Worm (Caenorhabditis elegans) whole organism, mixed stage, embryonic: ENCODE data around the gene gln-3.

Experiments
- mab-5 ChIP-seq: fragments of 150-350 bp; optimal IDR thresholded peaks from 2 replicates; lab custom pipeline; 2014; ENCODE audit warnings: missing biosample characterization, missing genetic modification characterization
- nhr-12 ChIP-seq: fragments of 150-350 bp; optimal IDR thresholded peaks from 2 replicates; lab custom pipeline; 2014; ENCODE audit warnings: missing biosample characterization, missing genetic modification characterization
- nhr-28 ChIP-seq: fragments of 150-350 bp; optimal IDR thresholded peaks from 2 replicates; lab custom pipeline; 2014; ENCODE audit warnings: missing biosample characterization, missing genetic modification characterization
- snpc-4 ChIP-seq: fragments of 150-350 bp; optimal IDR thresholded peaks from 2 replicates; lab custom pipeline; 2014; ENCODE audit warnings: missing biosample characterization, missing genetic modification characterization
- unc-62 ChIP-seq: fragments of 150-350 bp; optimal IDR thresholded peaks from 2 replicates; lab custom pipeline; 2014; ENCODE audit warnings: missing biosample characterization, missing genetic modification reagents, missing genetic modification characterization

- TF ChIP-seq snpc-4 (tag; lab: Kevin White, UChicago) (no peak), nhr-12 (no peak), nhr-28 (tag; lab: Kevin White, UChicago) (no peak), mab-5 (tag; lab: Kevin White, UChicago) (no peak), unc-62 (GFP tag; lab: Kevin White, UChicago) (peak; percentile 13)
Observed at ce11 chrIV:16169443-16170105, 904 bp downstream of the gln-3 start.
